Fruit fly (Drosophila melanogaster): ENCODE results near the gene RpS5a.

RpS5a gene

DNA sequence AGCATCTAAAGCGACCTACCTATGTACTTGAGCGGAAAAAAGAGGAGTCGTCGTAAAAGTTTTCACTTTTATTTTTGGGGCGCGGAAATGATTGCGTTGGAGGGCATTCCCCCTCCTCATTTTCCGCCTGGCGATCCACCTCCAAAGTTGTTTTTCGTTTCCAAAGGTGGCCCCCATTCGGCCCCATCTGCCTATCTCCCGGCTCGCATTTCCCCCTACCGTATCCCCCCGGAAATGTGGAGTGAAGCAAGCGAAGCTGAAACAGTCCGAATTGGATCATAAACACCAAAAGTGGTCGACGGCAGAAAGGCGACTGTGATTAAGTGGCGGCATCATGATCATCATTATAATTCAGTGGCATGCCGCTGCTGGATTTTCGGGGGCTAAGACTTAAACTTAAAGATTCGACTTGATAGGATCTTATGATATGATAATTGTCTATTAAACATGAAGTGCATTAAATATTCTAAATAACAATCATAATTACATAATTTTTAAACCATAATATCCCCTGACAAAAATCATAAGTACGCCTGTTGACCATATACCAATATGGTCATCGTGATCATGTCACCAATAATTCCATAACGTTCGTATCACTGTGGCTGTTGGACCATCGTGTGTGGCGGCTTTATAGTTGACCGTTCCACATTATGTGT lies 24.4 kb downstream of the RpS5a start (continued):
- TF ChIP-seq slbo (GFP tag; IDR thresholded peaks at IDR 0.05): peak; percentile 82
- TF ChIP-seq btn (GFP tag; optimal IDR thresholded peaks at IDR 0.05): no peak
- TF ChIP-seq gro (GFP tag; optimal IDR thresholded peaks at IDR 0.05): peak; percentile 59
- TF ChIP-seq knrl (GFP tag; IDR thresholded peaks at IDR 0.05; ENCODE audit: partially characterized antibody): no peak
- TF ChIP-seq CG9727 (GFP tag; optimal IDR thresholded peaks at IDR 0.05): peak; percentile 55
- TF ChIP-seq Rx (GFP tag; IDR thresholded peaks at IDR 0.05): peak; percentile 39; the same call in 1 of the 2 replicates
- no peak for TF ChIP-seq toy (GFP tag; IDR thresholded peaks at IDR 0.05)
- TF ChIP-seq gsb (GFP tag; IDR thresholded peaks at IDR 0.05): 0 out of 2 replicates have a peak, but pooled peaks have one; percentile 19
- TF ChIP-seq Sry-δ (GFP tag; optimal IDR thresholded peaks at IDR 0.05): no peak
- TF ChIP-seq ato (GFP tag; IDR thresholded peaks at IDR 0.05; ENCODE audit: partially characterized antibody): no peak
- TF ChIP-seq tx (GFP tag; optimal IDR thresholded peaks at IDR 0.05): peak; percentile 23
- TF ChIP-seq Xbp1 (GFP tag; optimal IDR thresholded peaks at IDR 0.05): peak; percentile 79
- no peak for TF ChIP-seq Elba2 (GFP tag; optimal IDR thresholded peaks at IDR 0.05)
- TF ChIP-seq CG1602 (GFP tag; optimal IDR thresholded peaks at IDR 0.05): peak; percentile 18
- TF ChIP-seq MBD-R2 (GFP tag; IDR thresholded peaks at IDR 0.05): peak; percentile 41; the same call in 1 of the 2 replicates
- peak; percentile 21 for TF ChIP-seq jumu (GFP tag; optimal IDR thresholded peaks at IDR 0.05)
- peak; percentile 33 for TF ChIP-seq schlank (tag; optimal IDR thresholded peaks at IDR 0.05)
- peak; percentile 43 for TF ChIP-seq CG10543 (GFP tag; optimal IDR thresholded peaks at IDR 0.05)
- TF ChIP-seq gsb-n (tag; optimal IDR thresholded peaks at IDR 0.05): peak; percentile 62
- peak in 1 of 2 experiments; percentile 77 for TF ChIP-seq Eip74EF (GFP tag; optimal IDR thresholded peaks at IDR 0.05)
- peak; percentile 38; the same call in 1 of the 2 replicates for TF ChIP-seq Taf1 (GFP tag; IDR thresholded peaks at IDR 0.05)
- no peak for TF ChIP-seq zen2 (GFP tag; IDR thresholded peaks at IDR 0.05; ENCODE audit: partially characterized antibody)
- peak; percentile 74 for TF ChIP-seq E2f1 (GFP tag; IDR thresholded peaks at IDR 0.05)
- TF ChIP-seq CG3407 (GFP tag; optimal IDR thresholded peaks at IDR 0.05): no peak
- TF ChIP-seq CG31441 (GFP tag; IDR thresholded peaks at IDR 0.05): peak; percentile 80
- no peak for TF ChIP-seq Nf-YC (tag; optimal IDR thresholded peaks at IDR 0.05)
- TF ChIP-seq CG11560 (tag; IDR thresholded peaks at IDR 0.05): peak; percentile 46; the same call in 1 of the 3 replicates
- TF ChIP-seq CG16863 (GFP tag; optimal IDR thresholded peaks at IDR 0.05): peak; percentile 36
- TF ChIP-seq CG11247 (GFP tag; IDR thresholded peaks at IDR 0.05): peak; percentile 66; the same call in 1 of the 2 replicates
- peak; percentile 56 for TF ChIP-seq nerfin-1 (tag; optimal IDR thresholded peaks at IDR 0.05)
- TF ChIP-seq fu2 (GFP tag; optimal IDR thresholded peaks at IDR 0.05): no peak
- no peak for TF ChIP-seq pfk (GFP tag; optimal IDR thresholded peaks at IDR 0.05)
- peak; percentile 17 for TF ChIP-seq CG18764 (GFP tag; optimal IDR thresholded peaks at IDR 0.05)
- TF ChIP-seq sob (GFP tag; IDR thresholded peaks at IDR 0.05): peak; percentile 82
- TF ChIP-seq CG8388 (GFP tag; optimal IDR thresholded peaks at IDR 0.05): peak; percentile 56
- peak; percentile 42; the same call in 2 of the 3 replicates for TF ChIP-seq Aef1 (GFP tag; IDR thresholded peaks at IDR 0.05)
- no peak for TF ChIP-seq luna (GFP tag; optimal IDR thresholded peaks at IDR 0.05)
- peak; percentile 63 for TF ChIP-seq CG12942 (GFP tag; optimal IDR thresholded peaks at IDR 0.05)
- TF ChIP-seq CG15011 (GFP tag; optimal IDR thresholded peaks at IDR 0.05): peak; percentile 54
- peak; percentile 72 for TF ChIP-seq ind (GFP tag; optimal IDR thresholded peaks at IDR 0.05)
- TF ChIP-seq bowl (GFP tag; IDR thresholded peaks at IDR 0.05): peak; percentile 53; the same call in 1 of the 2 replicates
- peak; percentile 5 for TF ChIP-seq CG34376 (GFP tag; optimal IDR thresholded peaks at IDR 0.05)
- no peak for TF ChIP-seq emc (GFP tag; optimal IDR thresholded peaks at IDR 0.05)
- no peak for TF ChIP-seq vnd (GFP tag; IDR thresholded peaks at IDR 0.05; ENCODE audit: partially characterized antibody)
- TF ChIP-seq eve (GFP tag; optimal IDR thresholded peaks at IDR 0.05): peak in 1 of 2 experiments; percentile 87
- no peak for TF ChIP-seq CG2129 (GFP tag; IDR thresholded peaks at IDR 0.05; ENCODE audit: partially characterized antibody)
- peak; percentile 77 for TF ChIP-seq zfh1 (GFP tag; IDR thresholded peaks at IDR 0.05)
- TF ChIP-seq grau (tag; optimal IDR thresholded peaks at IDR 0.05): peak; percentile 81
- TF ChIP-seq CG1529 (GFP tag; optimal IDR thresholded peaks at IDR 0.05): peak; percentile 58
- TF ChIP-seq CG4730 (GFP tag; IDR thresholded peaks at IDR 0.05): 0 out of 2 replicates have a peak, but pooled peaks have one; percentile 38

Measured in whole organism, embryonic.